Worm (Caenorhabditis elegans) whole organism, L3 larva: ENCODE measurements around the gene K10C2.7.

Source experiments
- R02D3.7 ChIP-seq: fragments of 150-350 bp; optimal IDR thresholded peaks from 2 replicates; lab custom pipeline; 2014; ENCODE audit warnings: missing biosample characterization, missing genetic modification characterization
- ZK546.5 ChIP-seq: sonication (generic microtip); optimal IDR thresholded peaks from 2 replicates; lab custom pipeline; 2017; ENCODE audit warnings: missing biosample characterization, missing genetic modification characterization
- aly-2 ChIP-seq: fragments of 150-350 bp; optimal IDR thresholded peaks from 2 replicates; lab custom pipeline; 2014; ENCODE audit warnings: missing biosample characterization, missing genetic modification characterization
- ceh-28 ChIP-seq: fragments of 150-350 bp; optimal IDR thresholded peaks from 2 replicates; lab custom pipeline; 2014; ENCODE audit warnings: missing biosample characterization, missing genetic modification reagents, missing genetic modification characterization
- egl-27 ChIP-seq: sonication (generic microtip); optimal IDR thresholded peaks from 4 replicates; lab custom pipeline; 2017; ENCODE audit warnings: missing biosample characterization, missing genetic modification reagents, missing genetic modification characterization
- egl-5 ChIP-seq: fragments of 150-350 bp; optimal IDR thresholded peaks from 2 replicates; lab custom pipeline; 2017; ENCODE audit warnings: missing biosample characterization, missing genetic modification reagents, missing genetic modification characterization, inconsistent platforms
- elt-2 ChIP-seq: sonication (generic microtip); optimal IDR thresholded peaks from 2 replicates; lab custom pipeline; 2016; ENCODE audit warnings: missing genetic modification reagents, mild to moderate bottlenecking, missing genetic modification characterization, missing compliant biosample characterization
- elt-3 ChIP-seq, 3 experiments: fragments of 150-350 bp in 1 of 3; sonication (generic microtip) in 2 of 3; optimal IDR thresholded peaks; 2 replicates in 2 of 3; 4 replicates in 1 of 3; lab custom pipeline; 2014 to 2017; ENCODE audit warnings: missing biosample characterization in 3 of 3, missing genetic modification characterization in 3 of 3
- fkh-10 ChIP-seq: sonication (generic microtip); optimal IDR thresholded peaks from 2 replicates; lab custom pipeline; 2017; ENCODE audit warnings: missing biosample characterization, missing genetic modification reagents, missing genetic modification characterization
- fkh-2 ChIP-seq: fragments of 150-350 bp; optimal IDR thresholded peaks from 2 replicates; lab custom pipeline; 2014; ENCODE audit warnings: missing biosample characterization, missing genetic modification reagents, missing genetic modification characterization
- fos-1 ChIP-seq: fragments of 150-350 bp; optimal IDR thresholded peaks from 2 replicates; lab custom pipeline; 2014; ENCODE audit warnings: missing biosample characterization, missing genetic modification characterization
- hmg-11 ChIP-seq: sonication (generic microtip); optimal IDR thresholded peaks from 2 replicates; lab custom pipeline; 2016; ENCODE audit warnings: missing genetic modification characterization, missing compliant biosample characterization
- lin-39 ChIP-seq: fragments of 150-350 bp; optimal IDR thresholded peaks from 2 replicates; lab custom pipeline; 2018; ENCODE audit warnings: missing biosample characterization, missing genetic modification reagents, missing genetic modification characterization
- lsy-12 ChIP-seq: sonication (generic microtip); optimal IDR thresholded peaks from 2 replicates; lab custom pipeline; 2016; ENCODE audit warnings: mild to moderate bottlenecking, missing genetic modification characterization, missing compliant biosample characterization
- nfya-1 ChIP-seq: sonication (generic microtip); optimal IDR thresholded peaks from 2 replicates; lab custom pipeline; 2017; ENCODE audit warnings: missing genetic modification characterization, mild to moderate bottlenecking, missing compliant biosample characterization, antibody characterized with exemption, moderate library complexity; ENCODE audit not compliant: insufficient read depth
- nhr-11 ChIP-seq: fragments of 150-350 bp; optimal IDR thresholded peaks from 2 replicates; lab custom pipeline; 2014; ENCODE audit warnings: missing biosample characterization, missing genetic modification characterization
- nhr-12 ChIP-seq: fragments of 150-350 bp; optimal IDR thresholded peaks from 2 replicates; lab custom pipeline; 2014; ENCODE audit warnings: missing biosample characterization, missing genetic modification characterization
- nhr-23 ChIP-seq: fragments of 150-350 bp; optimal IDR thresholded peaks from 2 replicates; lab custom pipeline; 2014; ENCODE audit warnings: missing biosample characterization, missing genetic modification reagents, missing genetic modification characterization
- nhr-237 ChIP-seq: fragments of 150-350 bp; optimal IDR thresholded peaks from 2 replicates; lab custom pipeline; 2014; ENCODE audit warnings: missing biosample characterization, missing genetic modification characterization
- nhr-25 ChIP-seq: sonication (generic microtip); optimal IDR thresholded peaks from 2 replicates; lab custom pipeline; 2017; ENCODE audit warnings: missing biosample characterization, missing genetic modification characterization
- nhr-43 ChIP-seq: sonication (generic microtip); optimal IDR thresholded peaks from 2 replicates; lab custom pipeline; 2016; ENCODE audit warnings: mild to moderate bottlenecking, missing genetic modification characterization, missing compliant biosample characterization; ENCODE audit not compliant: poor library complexity, severe bottlenecking
- nhr-67 ChIP-seq: fragments of 150-350 bp; optimal IDR thresholded peaks from 2 replicates; lab custom pipeline; 2014; ENCODE audit warnings: missing biosample characterization, missing genetic modification characterization
- nhr-76 ChIP-seq: fragments of 150-350 bp; sonication (generic microtip); optimal IDR thresholded peaks from 5 replicates; lab custom pipeline; 2014; ENCODE audit warnings: missing biosample characterization, missing genetic modification characterization
- pha-4 ChIP-seq: fragments of 150-350 bp; optimal IDR thresholded peaks from 2 replicates; lab custom pipeline; 2014; ENCODE audit warnings: missing biosample characterization, missing genetic modification reagents, missing genetic modification characterization
- pqm-1 ChIP-seq: fragments of 150-350 bp; optimal IDR thresholded peaks from 2 replicates; lab custom pipeline; 2017; ENCODE audit warnings: missing biosample characterization, missing genetic modification characterization, inconsistent platforms
- skn-1 ChIP-seq: fragments of 150-350 bp; optimal IDR thresholded peaks from 2 replicates; lab custom pipeline; 2014; ENCODE audit warnings: missing biosample characterization, missing genetic modification characterization
- snpc-4 ChIP-seq: fragments of 150-350 bp; optimal IDR thresholded peaks from 2 replicates; lab custom pipeline; 2014; ENCODE audit warnings: missing biosample characterization, missing genetic modification characterization
- zag-1 ChIP-seq: fragments of 150-350 bp; optimal IDR thresholded peaks from 2 replicates; lab custom pipeline; 2014; ENCODE audit warnings: missing biosample characterization, missing genetic modification characterization
- ztf-11 ChIP-seq: fragments of 150-350 bp; optimal IDR thresholded peaks from 2 replicates; lab custom pipeline; 2014; ENCODE audit warnings: missing biosample characterization, missing genetic modification characterization

The K10C2.7 gene

ce11 chrX:6429552-6429951 lies 13.7 kb downstream of the K10C2.7 start:
- TF ChIP-seq elt-2 (tag; lab: Kevin White, UChicago): peak; percentile 85
- no peak for TF ChIP-seq nhr-76 (tag; lab: Kevin White, UChicago)
- no peak for TF ChIP-seq ztf-11 (tag; lab: Kevin White, UChicago)
- no peak for TF ChIP-seq ZK546.5 (tag; lab: Kevin White, UChicago)
- no peak for TF ChIP-seq fkh-2 (tag; lab: Kevin White, UChicago)
- no peak for TF ChIP-seq nfya-1 (tag; lab: Kevin White, UChicago)
- no peak for TF ChIP-seq aly-2 (tag; lab: Kevin White, UChicago)
- TF ChIP-seq nhr-43: no peak
- no peak for TF ChIP-seq skn-1 (tag; lab: Kevin White, UChicago)
- no peak for TF ChIP-seq fos-1 (tag; lab: Kevin White, UChicago)
- TF ChIP-seq pqm-1 (tag; lab: Kevin White, UChicago): peak; percentile 84
- no peak for TF ChIP-seq snpc-4 (tag; lab: Kevin White, UChicago)

ce11 chrX:6427147-6427546 lies 16.1 kb downstream of the K10C2.7 start:
- TF ChIP-seq elt-2 (tag; lab: Kevin White, UChicago) (peak; percentile 95), nhr-237 (tag; lab: Kevin White, UChicago) (no peak), skn-1 (tag; lab: Kevin White, UChicago) (peak; percentile 36), nhr-67 (tag; lab: Kevin White, UChicago) (no peak), nhr-76 (tag; lab: Kevin White, UChicago) (no peak), fkh-10 (GFP tag; lab: Kevin White, UChicago) (no peak), elt-3 (tag; optimal IDR thresholded peaks at IDR 0.05; lab: Kevin White, UChicago) (no peak), pqm-1 (tag; lab: Kevin White, UChicago) (peak; percentile 97)

- no peak for TF ChIP-seq nhr-23 (tag; lab: Kevin White, UChicago)
- TF ChIP-seq aly-2 (tag; lab: Kevin White, UChicago): no peak
- no peak for TF ChIP-seq nhr-12 (tag; lab: Kevin White, UChicago)
- TF ChIP-seq pha-4 (tag; lab: Kevin White, UChicago): no peak
- TF ChIP-seq nhr-237 (tag; lab: Kevin White, UChicago): no peak
- TF ChIP-seq fkh-10 (GFP tag; lab: Kevin White, UChicago): no peak
- TF ChIP-seq nhr-25 (tag; lab: Kevin White, UChicago): no peak
- no peak for TF ChIP-seq nhr-43
- no peak for TF ChIP-seq R02D3.7 (tag; lab: Kevin White, UChicago)
- TF ChIP-seq lin-39: no peak
- no peak for TF ChIP-seq nfya-1 (tag; lab: Kevin White, UChicago)
- no peak for TF ChIP-seq elt-3 (tag; optimal IDR thresholded peaks at IDR 0.05; lab: Kevin White, UChicago)
- TF ChIP-seq egl-5 (tag; lab: Kevin White, UChicago): no peak
- TF ChIP-seq ceh-28 (tag; lab: Kevin White, UChicago): no peak
- TF ChIP-seq hmg-11 (tag; lab: Kevin White, UChicago): no peak
- no peak for TF ChIP-seq zag-1 (tag; lab: Kevin White, UChicago)
- no peak for TF ChIP-seq pqm-1 (tag; lab: Kevin White, UChicago)
- no peak for TF ChIP-seq fos-1 (tag; lab: Kevin White, UChicago)
- TF ChIP-seq ztf-11 (tag; lab: Kevin White, UChicago): no peak
Observed at ce11 chrX:6420681-6421080, 22.6 kb downstream of the K10C2.7 start, which contains the start of gene K10C2.12. Gene K10C2.12 (minus strand): TSS chrX:6420781.

ce11 chrX:6419113-6419512 lies 24.2 kb downstream of the K10C2.7 start:
- TF ChIP-seq nhr-11 (tag; lab: Kevin White, UChicago) (no peak), egl-27 (tag; lab: Kevin White, UChicago) (no peak), lsy-12 (tag; lab: Kevin White, UChicago) (no peak)

ce11 chrX:6416357-6417087 lies 26.8 kb downstream of the K10C2.7 start, which contains the start of gene T22E5.6:
Gene T22E5.6 (minus strand): TSS chrX:6416407.
- TF ChIP-seq nhr-23 (tag; lab: Kevin White, UChicago) (peak; percentile 43), fos-1 (tag; lab: Kevin White, UChicago) (no peak), elt-3 (tag; optimal IDR thresholded peaks at IDR 0.05; lab: Kevin White, UChicago) (peak in 1 of 3 experiments; percentile 48), hmg-11 (tag; lab: Kevin White, UChicago) (no peak), nhr-25 (tag; lab: Kevin White, UChicago) (peak; percentile 63)
